Fruit fly (Drosophila melanogaster) whole organism, pupa: ENCODE results near the gene Gmap.
A peak's percentile ranks its signal among the peaks of the same experiment; 100 is the strongest.

Source experiments
- CG10348 ChIP-seq: fragments of 200-800 bp; sonication (Bioruptor generic); IDR thresholded peaks from 2 replicates; pipeline ENCODE4 v1.3.6; 2022; ENCODE audit warnings: missing biosample characterization, missing genetic modification characterization
- CG12605 ChIP-seq: fragments of 200-800 bp; sonication (Bioruptor generic); IDR thresholded peaks from 2 replicates; pipeline ENCODE4 v1.3.6; 2022; ENCODE audit warnings: missing biosample characterization, missing genetic modification characterization
- CG13204 ChIP-seq: fragments of 200-800 bp; sonication (Bioruptor generic); optimal IDR thresholded peaks from 2 replicates; lab custom pipeline; 2018; ENCODE audit warnings: missing biosample characterization, mild to moderate bottlenecking, missing genetic modification characterization, moderate library complexity
- CG14655 ChIP-seq: fragments of 200-800 bp; sonication (Bioruptor generic); optimal IDR thresholded peaks from 3 replicates; lab custom pipeline; 2017; ENCODE audit warnings: mild to moderate bottlenecking, missing biosample characterization, missing genetic modification reagents, missing genetic modification characterization
- CG15710 ChIP-seq: fragments of 200-800 bp; sonication (Bioruptor generic); optimal IDR thresholded peaks from 2 replicates; lab custom pipeline; 2018; ENCODE audit warnings: missing biosample characterization, mild to moderate bottlenecking, missing genetic modification characterization, moderate library complexity
- CG17806 ChIP-seq: fragments of 200-800 bp; sonication (Bioruptor generic); optimal IDR thresholded peaks from 2 replicates; lab custom pipeline; 2018; ENCODE audit warnings: missing biosample characterization, mild to moderate bottlenecking, missing genetic modification characterization, moderate library complexity
- CG32121 ChIP-seq: fragments of 200-800 bp; sonication (Bioruptor generic); IDR thresholded peaks from 2 replicates; pipeline ENCODE4 v1.3.6; 2022; ENCODE audit warnings: missing biosample characterization, missing genetic modification characterization
- CG34367 ChIP-seq: fragments of 200-800 bp; sonication (Bioruptor generic); optimal IDR thresholded peaks from 2 replicates; lab custom pipeline; 2018; ENCODE audit warnings: missing biosample characterization, mild to moderate bottlenecking, missing genetic modification characterization
- CG4496 ChIP-seq: fragments of 200-800 bp; sonication (Bioruptor generic); IDR thresholded peaks from 3 replicates; pipeline ENCODE4 v1.3.6; 2022; ENCODE audit warnings: missing biosample characterization, missing genetic modification characterization
- CG8159 ChIP-seq: fragments of 200-800 bp; sonication (Bioruptor generic); optimal IDR thresholded peaks from 3 replicates; lab custom pipeline; 2018; ENCODE audit warnings: missing biosample characterization, mild to moderate bottlenecking, missing genetic modification characterization, moderate library complexity
- CG8301 ChIP-seq: fragments of 200-800 bp; sonication (Bioruptor generic); optimal IDR thresholded peaks from 2 replicates; lab custom pipeline; 2018; ENCODE audit warnings: missing biosample characterization, mild to moderate bottlenecking, missing genetic modification characterization
- CG9948 ChIP-seq: fragments of 200-800 bp; sonication (Bioruptor generic); optimal IDR thresholded peaks from 2 replicates; lab custom pipeline; 2018; ENCODE audit warnings: missing biosample characterization, mild to moderate bottlenecking, missing genetic modification characterization, moderate library complexity
- D1 ChIP-seq: fragments of 200-800 bp; sonication (Bioruptor generic); optimal IDR thresholded peaks from 2 replicates; lab custom pipeline; 2018; ENCODE audit warnings: missing biosample characterization, mild to moderate bottlenecking, missing genetic modification characterization, moderate library complexity
- EcR ChIP-seq: fragments of 200-800 bp; sonication (Bioruptor generic); optimal IDR thresholded peaks from 3 replicates; lab custom pipeline; 2019; ENCODE audit warnings: missing biosample characterization, missing genetic modification characterization, mild to moderate bottlenecking, moderate library complexity, missing genetic modification reagents
- Ets98B ChIP-seq: fragments of 200-800 bp; sonication (Bioruptor generic); IDR thresholded peaks from 2 replicates; pipeline ENCODE4 v1.3.6; 2022; ENCODE audit warnings: missing biosample characterization, missing genetic modification characterization
- Pif1A ChIP-seq: fragments of 200-800 bp; sonication (Bioruptor generic); optimal IDR thresholded peaks from 3 replicates; lab custom pipeline; 2016; ENCODE audit warnings: missing biosample characterization, missing genetic modification characterization
- Pif1B ChIP-seq: fragments of 200-800 bp; sonication (Bioruptor generic); optimal IDR thresholded peaks from 3 replicates; lab custom pipeline; 2016; ENCODE audit warnings: missing biosample characterization, missing genetic modification characterization
- Snoo ChIP-seq: fragments of 200-800 bp; sonication (Bioruptor generic); optimal IDR thresholded peaks from 3 replicates; lab custom pipeline; 2017; ENCODE audit warnings: missing biosample characterization, mild to moderate bottlenecking, missing genetic modification characterization, inconsistent platforms
- fd96Ca ChIP-seq: fragments of 200-800 bp; sonication (Bioruptor generic); IDR thresholded peaks from 3 replicates; pipeline ENCODE4 v1.3.6; 2022; ENCODE audit warnings: missing biosample characterization, missing genetic modification characterization
- gl ChIP-seq: fragments of 200-800 bp; sonication (Bioruptor generic); optimal IDR thresholded peaks from 2 replicates; lab custom pipeline; 2018; ENCODE audit warnings: missing biosample characterization, mild to moderate bottlenecking, missing genetic modification characterization
- rn ChIP-seq: fragments of 200-800 bp; sonication (Bioruptor generic); IDR thresholded peaks from 2 replicates; pipeline ENCODE4 v1.3.6; 2022; ENCODE audit warnings: missing biosample characterization, missing genetic modification characterization

Gmap gene

DNA sequence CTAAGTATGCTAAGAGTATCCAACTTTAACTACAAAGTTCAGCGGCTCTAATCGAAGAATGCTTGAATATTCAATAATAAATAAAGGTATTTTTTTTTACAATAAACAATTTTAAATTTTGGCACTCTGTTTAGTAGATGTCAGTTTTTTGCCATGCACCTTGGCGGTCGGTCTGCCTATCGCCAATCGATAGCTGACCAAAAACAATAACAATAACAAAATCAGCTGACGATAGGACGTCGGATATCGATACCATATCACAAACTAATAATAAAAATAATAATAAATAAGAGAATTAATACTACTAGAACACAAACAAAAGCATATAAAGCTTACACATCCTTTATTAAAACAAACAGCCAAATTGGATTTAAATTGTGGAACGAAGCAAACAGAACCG lies at the start of gene Gmap:
Gmap (plus strand) TSS at position 241 of the 400 bp plus-strand sequence.
- TF ChIP-seq CG13204 (GFP tag; lab: Kevin White, UChicago) = no peak

DNA sequence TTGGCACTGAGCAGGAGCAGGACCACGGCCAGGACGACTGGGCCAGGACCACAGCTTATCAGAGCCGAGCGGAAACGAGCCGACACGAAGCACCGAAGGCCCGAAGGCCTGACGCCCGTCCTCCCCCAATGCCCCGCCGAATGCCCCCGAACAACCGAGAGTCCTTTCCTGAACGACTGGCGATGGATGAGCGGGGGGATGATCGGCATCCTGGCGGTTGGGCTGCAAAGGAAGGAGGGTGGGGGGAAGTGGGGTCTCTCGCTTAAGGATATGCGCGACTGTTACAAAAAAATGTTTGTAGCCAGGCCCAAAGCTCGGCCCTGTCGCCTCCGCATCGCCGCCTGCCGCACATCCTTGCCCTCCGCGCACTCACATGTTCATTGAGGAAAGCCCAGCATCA lies 45.5 kb upstream of the Gmap start, which contains the start of gene Cngl:
Cngl (minus strand) TSS at position 8 of the 400 bp plus-strand sequence.
- no peak for TF ChIP-seq CG8159 (tag; lab: Kevin White, UChicago)
- peak; percentile 8 for TF ChIP-seq CG13204 (GFP tag; lab: Kevin White, UChicago)

dm6 chrX:15443502-15443901 lies 43.2 kb upstream of the Gmap start:
- TF ChIP-seq CG13204 (GFP tag; lab: Kevin White, UChicago) (no peak), fd96Ca (no peak), gl (tag; lab: Kevin White, UChicago) (no peak), Snoo (tag; lab: Kevin White, UChicago) (no peak)

dm6 chrX:15448136-15448535 lies 38.6 kb upstream of the Gmap start:
- TF ChIP-seq EcR (GFP tag; lab: Kevin White, UChicago) = peak; percentile 9
- TF ChIP-seq CG12605 (GFP tag; lab: Robert Waterston, UW) = no peak

- TF ChIP-seq CG12605 (GFP tag; lab: Robert Waterston, UW) = no peak
- no peak for TF ChIP-seq rn (GFP tag; lab: Robert Waterston, UW)
- peak; percentile 9 for TF ChIP-seq CG14655 (GFP tag; lab: Kevin White, UChicago)
- peak; percentile 13; the same call in 1 of the 3 replicates for TF ChIP-seq fd96Ca
- TF ChIP-seq CG13204 (GFP tag; lab: Kevin White, UChicago) = no peak
- TF ChIP-seq gl (tag; lab: Kevin White, UChicago) = no peak
- TF ChIP-seq CG4496 (GFP tag; lab: Robert Waterston, UW) = peak; percentile 60; the same call in 1 of the 3 replicates
- TF ChIP-seq, all 21 proteins: peak for 3
Observed at dm6 chrX:15448809-15449208, 37.9 kb upstream of the Gmap start.

DNA sequence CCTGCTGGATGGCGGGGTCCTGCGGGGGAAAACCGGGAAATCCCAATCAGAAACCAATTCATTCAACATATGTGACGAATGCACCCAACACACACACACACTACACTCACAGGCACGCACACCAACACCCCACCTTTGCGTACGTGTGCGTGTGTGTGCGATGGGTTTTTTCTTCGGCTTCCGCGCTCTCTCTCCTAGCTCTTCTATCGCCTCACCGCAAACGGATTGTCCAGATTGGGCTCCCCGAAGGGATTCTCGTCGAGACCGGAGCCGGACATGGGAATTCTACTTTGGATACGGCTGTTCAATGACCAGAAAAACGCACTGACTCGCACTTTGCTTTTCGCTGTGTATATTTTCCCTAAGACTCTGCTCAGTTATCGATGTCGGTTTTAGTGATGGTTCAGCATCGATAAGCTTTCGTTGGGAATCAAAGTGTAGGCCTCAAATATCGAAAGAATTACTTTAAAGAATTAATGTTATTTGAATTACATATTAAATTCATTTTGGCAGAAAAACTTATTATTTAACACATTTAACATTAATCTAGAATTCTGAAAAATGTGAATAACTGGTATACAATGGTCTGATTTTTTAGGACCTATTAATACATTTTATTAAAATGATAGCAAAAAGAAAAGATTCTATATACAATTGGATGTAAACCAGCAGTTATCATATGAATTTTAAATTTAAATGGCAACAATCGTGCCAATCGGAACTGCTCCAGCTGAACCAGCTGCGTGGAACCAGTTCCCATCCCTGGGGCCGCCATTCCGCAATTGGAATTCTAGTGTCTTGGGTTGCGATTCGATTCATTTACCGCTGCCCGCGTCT lies 37.0 kb upstream of the Gmap start, which contains the start of the genes Scamp and Ahcy:
Scamp (minus strand) TSS at position 394 of the 837 bp plus-strand sequence.
Ahcy (plus strand) TSS at position 772 of the 837 bp plus-strand sequence.
- no peak for TF ChIP-seq D1 (tag; lab: Kevin White, UChicago)
- no peak for TF ChIP-seq fd96Ca
- TF ChIP-seq CG17806 (tag; lab: Kevin White, UChicago) = no peak
- TF ChIP-seq gl (tag; lab: Kevin White, UChicago) = no peak
- no peak for TF ChIP-seq CG9948 (tag; lab: Kevin White, UChicago)
- no peak for TF ChIP-seq CG8159 (tag; lab: Kevin White, UChicago)
- TF ChIP-seq Pif1B (GFP tag; lab: Kevin White, UChicago) = no peak

dm6 chrX:15450327-15450644 lies 36.4 kb upstream of the Gmap start:
- TF ChIP-seq CG17806 (tag; lab: Kevin White, UChicago) = no peak
- TF ChIP-seq CG14655 (GFP tag; lab: Kevin White, UChicago) = no peak
- TF ChIP-seq Ets98B (GFP tag; lab: Robert Waterston, UW) = no peak
- no peak for TF ChIP-seq rn (GFP tag; lab: Robert Waterston, UW)
- no peak for TF ChIP-seq Pif1A (GFP tag; lab: Kevin White, UChicago)
- TF ChIP-seq CG13204 (GFP tag; lab: Kevin White, UChicago) = no peak
- no peak for TF ChIP-seq fd96Ca

DNA sequence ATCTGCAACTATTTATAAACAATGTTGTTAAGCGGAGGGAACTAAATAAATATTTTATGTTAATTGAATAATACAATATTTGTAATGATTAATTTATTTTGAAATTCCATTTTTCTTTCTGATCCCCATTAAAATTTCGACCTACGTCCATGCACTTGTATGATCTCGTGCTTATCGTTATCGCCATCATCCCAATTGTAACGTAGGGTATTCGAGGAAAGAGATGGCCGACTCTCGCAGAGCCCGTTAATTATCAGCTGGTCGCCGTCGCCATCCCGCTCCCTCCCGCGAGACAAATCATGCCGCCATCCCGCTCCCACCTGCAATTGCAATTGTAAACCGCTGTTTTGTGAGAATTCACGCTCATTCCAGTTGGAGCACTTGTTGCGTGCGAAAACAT lies 33.6 kb upstream of the Gmap start, which contains the start of gene CG11655:
CG11655 (plus strand) TSS at position 351 of the 400 bp plus-strand sequence.
- peak; percentile 11 for TF ChIP-seq CG17806 (tag; lab: Kevin White, UChicago)
- TF ChIP-seq CG34367 (tag; lab: Kevin White, UChicago) = peak; percentile 6
- no peak for TF ChIP-seq CG32121 (GFP tag; lab: Robert Waterston, UW)
- peak; percentile 45 for TF ChIP-seq CG15710
- no peak for TF ChIP-seq CG14655 (GFP tag; lab: Kevin White, UChicago)
- peak; percentile 58; the same call in 1 of the 3 replicates for TF ChIP-seq fd96Ca
- peak; percentile 38 for TF ChIP-seq CG8159 (tag; lab: Kevin White, UChicago)
- TF ChIP-seq CG9948 (tag; lab: Kevin White, UChicago) = peak; percentile 17
- no peak for TF ChIP-seq EcR (GFP tag; lab: Kevin White, UChicago)
- peak; percentile 64 for TF ChIP-seq CG4496 (GFP tag; lab: Robert Waterston, UW)
- no peak for TF ChIP-seq Snoo (tag; lab: Kevin White, UChicago)
- no peak for TF ChIP-seq CG13204 (GFP tag; lab: Kevin White, UChicago)
- TF ChIP-seq gl (tag; lab: Kevin White, UChicago) = no peak
- TF ChIP-seq rn (GFP tag; lab: Robert Waterston, UW) = 0 out of 2 replicates have a peak, but pooled peaks have one; percentile 20
- no peak for TF ChIP-seq CG8301 (tag; lab: Kevin White, UChicago)
- peak; percentile 15 for TF ChIP-seq Pif1B (GFP tag; lab: Kevin White, UChicago)
- TF ChIP-seq Ets98B (GFP tag; lab: Robert Waterston, UW) = peak; percentile 35; the same call in 1 of the 2 replicates
- peak; percentile 72 for TF ChIP-seq CG12605 (GFP tag; lab: Robert Waterston, UW)
- no peak for TF ChIP-seq CG10348
